Fruit fly (Drosophila melanogaster) whole organism, embryonic: Measurements from ENCODE around the gene CG14961.

Experiments
- ATbp ChIP-seq: fragments of 200-800 bp; sonication (Bioruptor generic); optimal IDR thresholded peaks from 2 replicates; lab custom pipeline; 2017; ENCODE audit warnings: missing biosample characterization, mild to moderate bottlenecking, missing genetic modification characterization, missing genetic modification reagents
- Ada2b ChIP-seq: fragments of 200-800 bp; sonication (Bioruptor generic); IDR thresholded peaks from 2 replicates; pipeline ENCODE4 v1.3.6; 2022; ENCODE audit warnings: missing biosample characterization, missing genetic modification characterization
- Antp ChIP-seq: fragments of 200-800 bp; sonication (Bioruptor generic); optimal IDR thresholded peaks from 3 replicates; lab custom pipeline; 2016; ENCODE audit warnings: missing biosample characterization, missing genetic modification characterization
- Atf6 ChIP-seq: fragments of 200-800 bp; sonication (Bioruptor generic); IDR thresholded peaks from 2 replicates; pipeline ENCODE4 v1.3.6; 2022; ENCODE audit warnings: missing biosample characterization, missing genetic modification characterization
- BEAF-32 ChIP-seq: fragments of 200-800 bp; sonication (Bioruptor generic); optimal IDR thresholded peaks from 3 replicates; lab custom pipeline; 2017; ENCODE audit warnings: missing biosample characterization, missing genetic modification characterization, mild to moderate bottlenecking, moderate library complexity, missing genetic modification reagents
- Bgb ChIP-seq: fragments of 200-800 bp; sonication (Bioruptor generic); IDR thresholded peaks from 2 replicates; pipeline ENCODE4 v1.3.6; 2022; ENCODE audit warnings: missing biosample characterization, missing genetic modification characterization; ENCODE audit not compliant: partially characterized antibody
- CG10147 ChIP-seq: fragments of 200-800 bp; sonication (Bioruptor generic); optimal IDR thresholded peaks from 2 replicates; lab custom pipeline; 2019; ENCODE audit warnings: missing biosample characterization, mild to moderate bottlenecking, missing genetic modification characterization, moderate library complexity
- CG10565 ChIP-seq: fragments of 200-800 bp; sonication (Bioruptor generic); optimal IDR thresholded peaks from 3 replicates; lab custom pipeline; 2016; ENCODE audit warnings: missing biosample characterization, mild to moderate bottlenecking, missing genetic modification characterization
- CG11723 ChIP-seq: fragments of 200-800 bp; sonication (Bioruptor generic); optimal IDR thresholded peaks from 2 replicates; lab custom pipeline; 2017; ENCODE audit warnings: missing biosample characterization, mild to moderate bottlenecking, missing genetic modification characterization
- CG1233 ChIP-seq: fragments of 200-800 bp; sonication (Bioruptor generic); optimal IDR thresholded peaks from 4 replicates; lab custom pipeline; 2018; ENCODE audit warnings: missing biosample characterization, mild to moderate bottlenecking, missing genetic modification characterization
- CG14441 ChIP-seq: fragments of 200-800 bp; sonication (Bioruptor generic); IDR thresholded peaks from 2 replicates; pipeline ENCODE4 v1.3.6; 2022; ENCODE audit warnings: missing biosample characterization, missing genetic modification characterization
- CG16779 ChIP-seq: fragments of 200-800 bp; sonication (Bioruptor generic); IDR thresholded peaks from 2 replicates; pipeline ENCODE4 v1.3.6; 2022; ENCODE audit warnings: missing biosample characterization, missing genetic modification characterization
- CG17361 ChIP-seq: fragments of 200-800 bp; sonication (Bioruptor generic); IDR thresholded peaks from 3 replicates; pipeline ENCODE4 v1.3.6; 2022; ENCODE audit warnings: missing biosample characterization, missing genetic modification characterization
- CG17612 ChIP-seq: fragments of 200-800 bp; sonication (Bioruptor generic); IDR thresholded peaks from 2 replicates; pipeline ENCODE4 v1.3.6; 2022; ENCODE audit warnings: missing biosample characterization, missing genetic modification characterization
- CG18011 ChIP-seq: fragments of 200-800 bp; sonication (Bioruptor generic); optimal IDR thresholded peaks from 2 replicates; lab custom pipeline; 2017; ENCODE audit warnings: missing biosample characterization, missing genetic modification characterization, mild to moderate bottlenecking, moderate library complexity, missing genotype
- CG31441 ChIP-seq: fragments of 200-800 bp; sonication (Bioruptor generic); IDR thresholded peaks from 2 replicates; pipeline ENCODE4 v1.3.6; 2022; ENCODE audit warnings: missing biosample characterization, missing genetic modification characterization
- CG3281 ChIP-seq: fragments of 200-800 bp; sonication (Bioruptor generic); optimal IDR thresholded peaks from 3 replicates; lab custom pipeline; 2017; ENCODE audit warnings: missing biosample characterization, mild to moderate bottlenecking, missing genetic modification characterization
- CG7271 ChIP-seq: fragments of 200-800 bp; sonication (Bioruptor generic); optimal IDR thresholded peaks from 2 replicates; lab custom pipeline; 2018; ENCODE audit warnings: missing biosample characterization, mild to moderate bottlenecking, missing genetic modification characterization, moderate library complexity
- CG9215 ChIP-seq: fragments of 200-800 bp; sonication (Bioruptor generic); IDR thresholded peaks from 2 replicates; pipeline ENCODE4 v1.3.6; 2022; ENCODE audit warnings: missing biosample characterization, missing genetic modification characterization
- CG9727 ChIP-seq: fragments of 200-800 bp; sonication (Bioruptor generic); optimal IDR thresholded peaks from 3 replicates; lab custom pipeline; 2017; ENCODE audit warnings: missing biosample characterization, mild to moderate bottlenecking, missing genetic modification characterization
- CG9876 ChIP-seq: fragments of 200-800 bp; sonication (Bioruptor generic); optimal IDR thresholded peaks from 2 replicates; lab custom pipeline; 2016; ENCODE audit warnings: missing biosample characterization, missing genetic modification characterization
- CG9932 ChIP-seq: fragments of 200-800 bp; sonication (Bioruptor generic); IDR thresholded peaks from 2 replicates; pipeline ENCODE4 v1.3.6; 2022; ENCODE audit warnings: missing biosample characterization, missing genetic modification characterization
- Dip2 ChIP-seq: fragments of 200-800 bp; sonication (Bioruptor generic); IDR thresholded peaks from 2 replicates; pipeline ENCODE4 v1.3.6; 2022; ENCODE audit warnings: missing biosample characterization, missing genetic modification characterization
- Dp ChIP-seq: fragments of 200-800 bp; sonication (Bioruptor generic); optimal IDR thresholded peaks from 2 replicates; lab custom pipeline; 2018; ENCODE audit warnings: missing biosample characterization, mild to moderate bottlenecking, missing genetic modification characterization, moderate library complexity
- Elba2 ChIP-seq: fragments of 200-800 bp; sonication (Bioruptor generic); optimal IDR thresholded peaks from 3 replicates; lab custom pipeline; 2016; ENCODE audit warnings: missing biosample characterization, missing genetic modification characterization
- NK7.1 ChIP-seq: fragments of 200-800 bp; sonication (Bioruptor generic); optimal IDR thresholded peaks from 3 replicates; lab custom pipeline; 2016; ENCODE audit warnings: missing biosample characterization, missing genetic modification characterization
- Nf-YA ChIP-seq: fragments of 200-800 bp; sonication (Bioruptor generic); IDR thresholded peaks from 2 replicates; pipeline ENCODE4 v1.3.6; 2022; ENCODE audit warnings: missing biosample characterization, missing genetic modification characterization
- Nf-YB ChIP-seq: fragments of 200-800 bp; sonication (Bioruptor generic); optimal IDR thresholded peaks from 3 replicates; lab custom pipeline; 2019; ENCODE audit warnings: missing biosample characterization, mild to moderate bottlenecking, missing genetic modification characterization, moderate library complexity
- Optix ChIP-seq: fragments of 200-800 bp; sonication (Bioruptor generic); IDR thresholded peaks from 3 replicates; pipeline ENCODE4 v1.3.6; 2022; ENCODE audit warnings: missing biosample characterization, missing genetic modification characterization
- Side ChIP-seq: fragments of 200-800 bp; sonication (Bioruptor generic); optimal IDR thresholded peaks from 2 replicates; lab custom pipeline; 2016; ENCODE audit warnings: missing biosample characterization, missing genetic modification characterization
- ac ChIP-seq: fragments of 200-800 bp; sonication (Bioruptor generic); optimal IDR thresholded peaks from 3 replicates; lab custom pipeline; 2017; ENCODE audit warnings: missing biosample characterization, mild to moderate bottlenecking, missing genetic modification characterization
- gce ChIP-seq: fragments of 200-800 bp; sonication (Bioruptor generic); IDR thresholded peaks from 3 replicates; pipeline ENCODE4 v1.3.6; 2022; ENCODE audit warnings: missing biosample characterization, missing genetic modification characterization
- gro ChIP-seq: fragments of 200-800 bp; sonication (Bioruptor generic); optimal IDR thresholded peaks from 2 replicates; lab custom pipeline; 2016; ENCODE audit warnings: missing biosample characterization, missing genetic modification characterization
- gt ChIP-seq: fragments of 200-800 bp; sonication (Bioruptor generic); IDR thresholded peaks from 2 replicates; pipeline ENCODE4 v1.3.6; 2022; ENCODE audit warnings: missing biosample characterization, missing genetic modification characterization
- knrl ChIP-seq: fragments of 200-800 bp; sonication (Bioruptor generic); IDR thresholded peaks from 3 replicates; pipeline ENCODE4 v1.3.6; 2022; ENCODE audit warnings: missing biosample characterization, missing genetic modification characterization; ENCODE audit not compliant: partially characterized antibody
- lab ChIP-seq: fragments of 200-800 bp; sonication (Bioruptor generic); optimal IDR thresholded peaks from 3 replicates; lab custom pipeline; 2017; ENCODE audit warnings: missing biosample characterization, missing genetic modification characterization, mild to moderate bottlenecking, moderate library complexity, missing genetic modification reagents
- lbe ChIP-seq: fragments of 200-800 bp; sonication (Bioruptor generic); optimal IDR thresholded peaks from 2 replicates; lab custom pipeline; 2016; ENCODE audit warnings: missing biosample characterization, mild to moderate bottlenecking, missing genetic modification characterization
- lmd ChIP-seq: fragments of 200-800 bp; sonication (Bioruptor generic); IDR thresholded peaks from 2 replicates; pipeline ENCODE4 v1.3.6; 2022; ENCODE audit warnings: missing biosample characterization, missing genetic modification characterization
- lov ChIP-seq, 2 experiments: fragments of 200-800 bp in 1 of 2; fragments of >200 bp in 1 of 2; sonication (Bioruptor generic) in 1 of 2; IDR thresholded peaks in 1 of 2; optimal IDR thresholded peaks in 1 of 2; 2 replicates in 1 of 2; 3 replicates in 1 of 2; pipeline versions ENCODE4 v1.3.6 to Lab custom; 2017 to 2022; ENCODE audit warnings: missing biosample characterization in 1 of 2, missing genetic modification characterization in 1 of 2
- nom ChIP-seq: fragments of 200-800 bp; sonication (Bioruptor generic); optimal IDR thresholded peaks from 2 replicates; lab custom pipeline; 2017; ENCODE audit warnings: missing biosample characterization, missing genetic modification characterization, mild to moderate bottlenecking, moderate library complexity, missing genetic modification reagents
- pros ChIP-seq: fragments of 200-800 bp; sonication (Bioruptor generic); optimal IDR thresholded peaks from 3 replicates; lab custom pipeline; 2019; ENCODE audit warnings: missing biosample characterization, mild to moderate bottlenecking, missing genetic modification characterization, moderate library complexity
- psq ChIP-seq: fragments of 200-800 bp; sonication (Bioruptor generic); optimal IDR thresholded peaks from 2 replicates; lab custom pipeline; 2017; ENCODE audit warnings: missing biosample characterization, missing genetic modification characterization
- run ChIP-seq: fragments of 200-800 bp; sonication (Bioruptor generic); optimal IDR thresholded peaks from 3 replicates; lab custom pipeline; 2018; ENCODE audit warnings: missing biosample characterization, mild to moderate bottlenecking, missing genetic modification characterization
- stc ChIP-seq: fragments of 200-800 bp; sonication (Bioruptor generic); IDR thresholded peaks from 2 replicates; pipeline ENCODE4 v1.3.6; 2022; ENCODE audit warnings: missing biosample characterization, missing genetic modification characterization
- tll ChIP-seq, 2 experiments: fragments of 200-800 bp in 1 of 2; fragments of >200 bp in 1 of 2; sonication (Bioruptor generic) in 1 of 2; optimal IDR thresholded peaks; 2 replicates each; lab custom pipeline; 2017 to 2019; ENCODE audit warnings: missing biosample characterization in 2 of 2, missing genetic modification characterization in 2 of 2, mild to moderate bottlenecking in 1 of 2, moderate library complexity in 1 of 2
- twi ChIP-seq: fragments of 200-800 bp; optimal IDR thresholded peaks from 2 replicates; lab custom pipeline; 2019; ENCODE audit warnings: missing biosample characterization, mild to moderate bottlenecking, missing genetic modification characterization, moderate library complexity
- wdn ChIP-seq: fragments of 200-800 bp; sonication (Bioruptor generic); IDR thresholded peaks from 2 replicates; pipeline ENCODE4 v1.3.6; 2022; ENCODE audit warnings: missing biosample characterization, missing genetic modification characterization
- zfh1 ChIP-seq: fragments of 200-800 bp; sonication (Bioruptor generic); IDR thresholded peaks from 3 replicates; pipeline ENCODE4 v1.3.6; 2022; ENCODE audit warnings: missing biosample characterization, missing genetic modification characterization

CG14961 gene

DNA sequence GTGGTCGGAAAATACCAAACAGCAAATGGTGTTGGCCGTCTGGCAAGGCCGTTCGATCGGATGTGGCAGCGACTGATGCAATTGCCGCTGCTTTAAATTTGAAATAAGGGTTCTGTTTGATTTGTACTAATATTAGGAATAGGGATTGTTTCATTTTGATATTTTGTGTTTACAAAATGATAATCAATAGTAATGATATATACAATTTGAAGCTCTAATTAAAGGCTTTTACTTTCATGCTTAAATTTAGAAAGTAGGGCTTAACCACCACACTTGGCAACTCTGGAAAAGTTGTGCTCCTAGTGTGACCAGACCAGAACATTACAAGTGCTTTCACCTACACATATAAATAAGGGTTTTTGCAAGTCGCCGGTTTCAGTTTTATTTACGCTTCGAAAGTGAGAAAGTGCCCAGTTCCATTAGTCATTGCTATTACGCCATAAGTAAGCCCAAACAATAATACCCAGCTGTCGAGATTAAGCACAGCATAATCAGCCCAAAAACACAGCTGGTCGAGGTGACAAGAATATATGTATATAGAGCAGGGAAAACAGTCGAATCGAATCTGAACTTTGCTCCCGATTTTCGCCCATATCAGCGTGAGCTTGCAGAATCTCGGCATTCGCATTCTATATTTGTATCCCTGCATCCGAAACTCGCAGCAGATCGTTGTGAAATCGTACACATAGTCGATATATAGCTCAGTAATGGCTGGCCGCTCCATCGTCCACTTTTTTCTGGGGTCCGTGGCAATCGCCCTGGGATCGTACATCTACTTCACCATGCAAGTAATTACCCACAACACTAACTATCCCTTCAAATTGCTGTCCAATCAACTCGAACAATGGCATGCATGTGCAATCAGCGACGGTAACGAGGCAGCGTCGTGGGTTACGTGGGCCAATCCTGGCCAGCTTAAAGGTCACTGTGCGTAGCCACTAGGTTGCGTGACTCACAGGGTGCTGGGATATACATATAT lies 3.6 kb upstream of the CG14961 start, which contains the start of gene Gtpx (continued):
- TF ChIP-seq ac (GFP tag; lab: Kevin White, UChicago) (no peak), tll (GFP tag; optimal IDR thresholded peaks at IDR 0.05; lab: Kevin White, UChicago) (peak in 1 of 2 experiments; percentile 8), NK7.1 (GFP tag; lab: Kevin White, UChicago) (no peak), nom (GFP tag; lab: Kevin White, UChicago) (peak; percentile 87), CG9876 (GFP tag; lab: Kevin White, UChicago) (no peak), CG9932 (GFP tag; lab: Robert Waterston, UW) (peak; percentile 69), gt (GFP tag; lab: Robert Waterston, UW) (no peak), psq (GFP tag; lab: Kevin White, UChicago) (no peak), gro (GFP tag; lab: Kevin White, UChicago) (no peak), run (no peak), zfh1 (GFP tag; lab: Robert Waterston, UW) (no peak), Dp (GFP tag; lab: Kevin White, UChicago) (peak; percentile 80), Nf-YB (GFP tag; lab: Kevin White, UChicago) (no peak), CG9727 (GFP tag; lab: Kevin White, UChicago) (peak; percentile 26), lab (GFP tag; lab: Kevin White, UChicago) (no peak), Ada2b (GFP tag; lab: Robert Waterston, UW) (no peak), CG17361 (GFP tag; lab: Robert Waterston, UW) (peak; percentile 66; the same call in 2 of the 3 replicates), CG31441 (GFP tag; lab: Robert Waterston, UW) (no peak; the same call in 1 of the 2 replicates), Elba2 (GFP tag; lab: Kevin White, UChicago) (peak; percentile 23), pros (no peak), wdn (GFP tag; lab: Robert Waterston, UW) (0 out of 2 replicates have a peak, but pooled peaks have one; percentile 24), CG18011 (GFP tag; lab: Kevin White, UChicago) (peak; percentile 34), Side (peak; percentile 48), CG7271 (tag; lab: Kevin White, UChicago) (no peak), CG16779 (GFP tag; lab: Robert Waterston, UW) (no peak), CG10565 (no peak), CG9215 (no peak), CG3281 (GFP tag; lab: Kevin White, UChicago) (no peak), CG1233 (GFP tag; lab: Kevin White, UChicago) (no peak), BEAF-32 (GFP tag; lab: Kevin White, UChicago) (peak; percentile 69), gce (GFP tag; lab: Robert Waterston, UW) (no peak), CG10147 (GFP tag; lab: Kevin White, UChicago) (no peak), Optix (no peak), Dip2 (GFP tag; lab: Robert Waterston, UW) (no peak), ATbp (GFP tag; lab: Kevin White, UChicago) (no peak), CG11723 (GFP tag; lab: Kevin White, UChicago) (no peak), Atf6 (GFP tag; lab: Robert Waterston, UW) (no peak), twi (tag; lab: Kevin White, UChicago) (peak; percentile 23), stc (GFP tag; lab: Robert Waterston, UW) (no peak), Nf-YA (GFP tag; lab: Robert Waterston, UW) (no peak), knrl (GFP tag; lab: Robert Waterston, UW) (peak; percentile 17; the same call in 1 of the 3 replicates), CG17612 (no peak), Antp (GFP tag; lab: Kevin White, UChicago) (peak; percentile 27), CG14441 (GFP tag; lab: Robert Waterston, UW) (peak; percentile 51; the same call in 1 of the 2 replicates), lov (optimal IDR thresholded peaks at IDR 0.05; lab: Kevin White, UChicago) (no peak), lov (GFP tag; IDR thresholded peaks at IDR 0.05; lab: Robert Waterston, UW) (no peak), Bgb (GFP tag; lab: Robert Waterston, UW) (no peak; the same call in 1 of the 2 replicates), lbe (GFP tag; lab: Kevin White, UChicago) (peak; percentile 35), lmd (GFP tag; lab: Robert Waterston, UW) (peak; percentile 20; the same call in 1 of the 2 replicates)
